Fruit fly (Drosophila melanogaster): ENCODE measurements around the gene CG7453.

Gene CG7453

dm6 chrX:19172955-19173354, 7.0 kb upstream of the CG7453 start:
- peak; percentile 17 to 57 for TF ChIP-seq chif (GFP tag; optimal IDR thresholded peaks at IDR 0.05)
- peak; percentile 37; the same call in 1 of the 2 replicates for TF ChIP-seq stc (GFP tag; IDR thresholded peaks at IDR 0.05)
- TF ChIP-seq Sox102F (GFP tag; optimal IDR thresholded peaks at IDR 0.05) = peak; percentile 28
- TF ChIP-seq CG3407 (GFP tag; optimal IDR thresholded peaks at IDR 0.05) = no peak
- TF ChIP-seq mirr (GFP tag; optimal IDR thresholded peaks at IDR 0.05) = no peak
- TF ChIP-seq tio (GFP tag; optimal IDR thresholded peaks at IDR 0.05) = peak; percentile 8
- 0 out of 3 replicates have a peak, but pooled peaks have one; percentile 36 for TF ChIP-seq dysf (GFP tag; IDR thresholded peaks at IDR 0.05)
- peak; percentile 35 for TF ChIP-seq CG11504 (tag; optimal IDR thresholded peaks at IDR 0.05)
- peak; percentile 39 for TF ChIP-seq slbo (GFP tag; IDR thresholded peaks at IDR 0.05)
- TF ChIP-seq twi (tag; optimal IDR thresholded peaks at IDR 0.05) = no peak
- TF ChIP-seq Ptx1 (GFP tag; IDR thresholded peaks at IDR 0.05) = peak; percentile 39; the same call in 1 of the 2 replicates
- TF ChIP-seq ci (GFP tag; IDR thresholded peaks at IDR 0.05) = 0 out of 3 replicates have a peak, but pooled peaks have one; percentile 14
- no peak for TF ChIP-seq croc (GFP tag; conservative IDR thresholded peaks at IDR 0.05)
- TF ChIP-seq sisA (GFP tag; IDR thresholded peaks at IDR 0.05) = 0 out of 2 replicates have a peak, but pooled peaks have one; percentile 33
- TF ChIP-seq Xbp1 (GFP tag; optimal IDR thresholded peaks at IDR 0.05) = peak; percentile 29
- TF ChIP-seq seq (GFP tag; IDR thresholded peaks at IDR 0.05) = peak; percentile 15; the same call in 1 of the 2 replicates
- TF ChIP-seq CG7556 (GFP tag; optimal IDR thresholded peaks at IDR 0.05) = peak; percentile 15
- no peak for TF ChIP-seq CG8478 (optimal IDR thresholded peaks at IDR 0.05)
- peak; percentile 4 for TF ChIP-seq chn (GFP tag; optimal IDR thresholded peaks at IDR 0.05)
- peak in 1 of 2 experiments; percentile 46 for TF ChIP-seq Hr51 (GFP tag; optimal IDR thresholded peaks at IDR 0.05)
- peak; percentile 0 for TF ChIP-seq CG17359 (tag; optimal IDR thresholded peaks at IDR 0.05)
- no peak for TF ChIP-seq CoRest (tag; optimal IDR thresholded peaks at IDR 0.05)
- no peak for TF ChIP-seq fru (optimal IDR thresholded peaks at IDR 0.05)
- TF ChIP-seq CG3726 (GFP tag; IDR thresholded peaks at IDR 0.05) = no peak
- peak; percentile 6 for TF ChIP-seq fd96Cb (tag; optimal IDR thresholded peaks at IDR 0.05)
- TF ChIP-seq CG3847 (GFP tag; IDR thresholded peaks at IDR 0.05) = no peak
- TF ChIP-seq her (GFP tag; optimal IDR thresholded peaks at IDR 0.05) = peak; percentile 18
- peak; percentile 61 for TF ChIP-seq Drgx (GFP tag; IDR thresholded peaks at IDR 0.05)
- no peak for TF ChIP-seq TFAM (GFP tag; optimal IDR thresholded peaks at IDR 0.05)
- no peak for TF ChIP-seq Bgb (GFP tag; IDR thresholded peaks at IDR 0.05; ENCODE audit: partially characterized antibody)
- TF ChIP-seq CG12769 (tag; optimal IDR thresholded peaks at IDR 0.05) = peak; percentile 3
- no peak for TF ChIP-seq nerfin-2 (GFP tag; IDR thresholded peaks at IDR 0.05; ENCODE audit: partially characterized antibody)
- TF ChIP-seq grau (tag; optimal IDR thresholded peaks at IDR 0.05) = peak; percentile 15
- 0 out of 3 replicates have a peak, but pooled peaks have one; percentile 26 for TF ChIP-seq so (GFP tag; IDR thresholded peaks at IDR 0.05)
- no peak for TF ChIP-seq CG6765 (GFP tag; optimal IDR thresholded peaks at IDR 0.05)
- peak; percentile 14 for TF ChIP-seq CG5245 (GFP tag; optimal IDR thresholded peaks at IDR 0.05)
- TF ChIP-seq prd (optimal IDR thresholded peaks at IDR 0.05) = no peak
- peak; percentile 52; the same call in 1 of the 3 replicates for TF ChIP-seq prd (GFP tag; IDR thresholded peaks at IDR 0.05)
- 0 out of 3 replicates have a peak, but pooled peaks have one; percentile 18 for TF ChIP-seq zfh1 (GFP tag; IDR thresholded peaks at IDR 0.05)
- TF ChIP-seq CG30403 (GFP tag; optimal IDR thresholded peaks at IDR 0.05) = peak; percentile 12
- TF ChIP-seq az2 (GFP tag; optimal IDR thresholded peaks at IDR 0.05) = peak; percentile 9
- peak; percentile 73 for TF ChIP-seq Med (GFP tag)
- TF ChIP-seq Mes4 (GFP tag; optimal IDR thresholded peaks at IDR 0.05) = peak; percentile 0
- peak; percentile 27 for TF ChIP-seq ind (GFP tag; optimal IDR thresholded peaks at IDR 0.05)
- no peak for TF ChIP-seq CG10147 (GFP tag; optimal IDR thresholded peaks at IDR 0.05)
- peak; percentile 1 for TF ChIP-seq Abd-B (GFP tag; optimal IDR thresholded peaks at IDR 0.05)
- peak; percentile 6 for TF ChIP-seq maf-S (GFP tag; optimal IDR thresholded peaks at IDR 0.05)
- peak; percentile 11 for TF ChIP-seq lab (GFP tag; optimal IDR thresholded peaks at IDR 0.05)
- TF ChIP-seq CG7839 (tag; optimal IDR thresholded peaks at IDR 0.05) = peak; percentile 11
- TF ChIP-seq dpn (GFP tag; optimal IDR thresholded peaks at IDR 0.05) = peak; percentile 3 to 14
- TF ChIP-seq Ets65A (GFP tag) = peak; percentile 30
- no peak for TF ChIP-seq dm (GFP tag; optimal IDR thresholded peaks at IDR 0.05)
